Worm (Caenorhabditis elegans) whole organism, young adult: ENCODE results near the gene C06C3.10.

Experiments
- F33H1.4 ChIP-seq: fragments of 200-800 bp; sonication (Bioruptor generic); IDR thresholded peaks from 2 replicates; pipeline ENCODE4 v1.3.6; 2022; ENCODE audit warnings: missing genetic modification reagents, missing genetic modification characterization, missing compliant biosample characterization
- K12H6.12 ChIP-seq: fragments of 200-800 bp; sonication (Bioruptor generic); optimal IDR thresholded peaks from 2 replicates; lab custom pipeline; 2018; ENCODE audit warnings: mild to moderate bottlenecking, missing genetic modification characterization, missing compliant biosample characterization
- ama-1 ChIP-seq, 3 experiments: fragments of 150-350 bp in 1 of 3; sonication (generic microtip) in 2 of 3; optimal IDR thresholded peaks; 2 replicates each; lab custom pipeline; 2014 to 2018; ENCODE audit warnings: missing biosample characterization in 2 of 3, missing genetic modification characterization in 2 of 3, missing genetic modification reagents in 2 of 3
- die-1 ChIP-seq: sonication (generic microtip); optimal IDR thresholded peaks from 2 replicates; lab custom pipeline; 2016; ENCODE audit warnings: missing genotype, mild to moderate bottlenecking, missing genetic modification characterization, missing compliant biosample characterization
- ets-4 ChIP-seq: fragments of 200-800 bp; sonication (Bioruptor generic); optimal IDR thresholded peaks from 2 replicates; lab custom pipeline; 2018; ENCODE audit warnings: mild to moderate bottlenecking, missing genetic modification characterization, missing compliant biosample characterization
- madf-3 ChIP-seq: fragments of 200-800 bp; sonication (Bioruptor generic); IDR thresholded peaks from 2 replicates; pipeline ENCODE4 v1.3.6; 2022; ENCODE audit warnings: missing genetic modification reagents, missing genetic modification characterization, missing compliant biosample characterization
- madf-8 ChIP-seq: fragments of 200-800 bp; sonication (Bioruptor generic); conservative IDR thresholded peaks from 2 replicates; pipeline ENCODE4 v1.3.6; 2022; ENCODE audit warnings: missing genetic modification reagents, missing genetic modification characterization, missing compliant biosample characterization
- nhr-80 ChIP-seq: sonication (generic microtip); optimal IDR thresholded peaks from 2 replicates; lab custom pipeline; 2016; ENCODE audit warnings: missing genetic modification characterization, missing compliant biosample characterization
- unc-62 ChIP-seq: fragments of 150-350 bp; optimal IDR thresholded peaks from 2 replicates; lab custom pipeline; 2014; ENCODE audit warnings: missing biosample characterization, missing genetic modification reagents, missing genetic modification characterization
- ztf-22 ChIP-seq: fragments of 200-800 bp; sonication (Bioruptor generic); optimal IDR thresholded peaks from 2 replicates; lab custom pipeline; 2018; ENCODE audit warnings: mild to moderate bottlenecking, missing genetic modification characterization, moderate library complexity, missing compliant biosample characterization

DNA sequence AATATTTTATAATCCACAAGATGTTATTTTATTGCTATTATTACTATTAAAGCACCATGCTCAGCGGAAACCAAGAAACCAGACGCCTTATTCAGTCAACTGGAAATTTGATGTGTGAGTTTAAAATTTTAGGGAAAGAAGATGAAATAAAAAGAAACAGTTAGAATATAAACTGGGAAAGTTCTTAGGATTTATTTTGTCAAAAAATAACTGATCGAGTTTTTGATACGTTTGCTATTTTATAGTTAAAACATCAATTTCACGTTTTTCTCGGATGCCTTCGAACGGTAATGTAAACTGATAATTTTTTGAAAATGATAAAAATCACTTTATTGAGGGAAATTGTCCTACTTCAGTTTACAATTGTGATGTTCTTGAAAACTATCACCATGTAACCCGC lies 4.7 kb downstream of the C06C3.10 start, which contains the start of gene C06C3.3:
- TF ChIP-seq die-1 (tag; lab: Kevin White, UChicago), result no peak
- no peak for TF ChIP-seq ets-4 (GFP tag; lab: Kevin White, UChicago)
- no peak for TF ChIP-seq madf-8 (GFP tag; lab: Robert Waterston, UW)
- no peak for TF ChIP-seq K12H6.12 (tag; lab: Kevin White, UChicago)
- no peak for TF ChIP-seq F33H1.4 (GFP tag; lab: Robert Waterston, UW)
- TF ChIP-seq ztf-22 (GFP tag; lab: Kevin White, UChicago), result no peak
- TF ChIP-seq madf-3 (GFP tag; lab: Robert Waterston, UW), result no peak
- no peak for TF ChIP-seq unc-62 (GFP tag; lab: Kevin White, UChicago)
- TF ChIP-seq nhr-80, result no peak
- TF ChIP-seq ama-1 (optimal IDR thresholded peaks at IDR 0.05; lab: Kevin White, UChicago), result no peak
- no peak for TF ChIP-seq ama-1 (GFP tag; optimal IDR thresholded peaks at IDR 0.05; lab: Kevin White, UChicago)
